Fruit fly (Drosophila melanogaster): ENCODE results near the gene GATAd.

Gene GATAd

DNA sequence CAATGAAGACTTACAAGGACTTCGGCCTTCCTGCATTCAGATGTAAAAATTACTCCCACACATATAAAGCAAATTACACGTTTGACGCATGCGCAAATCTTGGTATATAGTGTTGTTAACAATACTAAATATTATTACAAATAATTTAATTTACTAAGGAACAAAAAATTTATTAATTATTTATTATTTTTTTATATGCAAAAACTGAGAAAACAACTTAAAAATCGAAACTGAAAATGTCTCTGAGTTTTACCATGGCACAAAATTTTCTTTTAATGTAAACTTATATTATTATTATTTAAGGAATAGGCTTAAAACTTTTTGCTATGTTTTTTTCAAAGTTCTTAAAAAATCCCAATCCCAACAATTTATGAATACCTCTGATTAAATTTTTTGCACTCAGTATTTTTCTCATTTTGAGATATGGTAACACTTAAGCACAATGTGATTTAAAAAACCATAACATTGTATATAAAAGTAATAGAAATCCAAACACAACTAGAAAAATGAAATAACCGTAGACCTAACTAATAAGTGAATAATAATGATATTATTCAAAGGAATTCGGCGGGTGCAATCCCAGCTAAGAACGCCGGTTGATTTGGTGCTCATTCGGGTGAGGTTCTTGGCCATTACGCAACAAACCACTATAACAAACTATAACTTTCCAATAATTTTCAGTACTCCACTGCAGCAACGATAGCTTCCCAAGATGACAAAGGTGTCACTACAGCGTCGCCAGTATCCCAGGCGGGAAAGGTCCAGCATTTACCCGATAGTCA, 2.3 kb upstream of the GATAd start, which contains the start of the genes Schip1 and Cox10 (continued):
- TF ChIP-seq tna (GFP tag; IDR thresholded peaks at IDR 0.05; ENCODE audit: partially characterized antibody) (no peak), Oaz (GFP tag; IDR thresholded peaks at IDR 0.05) (no peak), Hr3 (GFP tag; optimal IDR thresholded peaks at IDR 0.05) (peak; percentile 2), CG6791 (GFP tag; IDR thresholded peaks at IDR 0.05; ENCODE audit: partially characterized antibody) (no peak), CG2678 (tag; optimal IDR thresholded peaks at IDR 0.05) (no peak), Atf-2 (GFP tag; optimal IDR thresholded peaks at IDR 0.05) (no peak)

DNA sequence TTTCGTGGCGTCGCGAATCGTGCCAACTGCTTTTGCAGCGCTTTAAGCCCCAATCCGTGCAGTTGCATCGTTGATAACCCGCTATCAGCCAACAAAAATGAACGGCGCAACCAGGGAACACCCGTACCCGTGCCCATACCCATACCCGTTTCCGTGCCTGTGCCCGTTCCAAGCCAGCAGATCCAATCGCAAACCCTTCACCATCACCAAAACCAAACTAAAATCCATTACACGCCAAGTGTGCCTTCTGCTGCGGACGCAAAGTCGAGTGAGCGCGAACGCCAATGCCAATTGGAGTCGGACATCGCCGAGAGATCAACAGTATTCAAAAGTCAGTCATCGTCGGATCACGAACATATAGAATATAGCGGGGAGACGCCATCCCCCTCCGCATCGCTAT, 679 bp downstream of the GATAd start:
- TF ChIP-seq CG6254 (GFP tag; optimal IDR thresholded peaks at IDR 0.05) (no peak), Med (GFP tag) (peak; percentile 71), mld (GFP tag; IDR thresholded peaks at IDR 0.05; ENCODE audit: partially characterized antibody) (0 out of 3 replicates have a peak, but pooled peaks have one; percentile 50), Spps (tag; optimal IDR thresholded peaks at IDR 0.05) (no peak), Elba2 (GFP tag; optimal IDR thresholded peaks at IDR 0.05) (peak; percentile 21), CG12942 (GFP tag; optimal IDR thresholded peaks at IDR 0.05) (no peak), CG4360 (GFP tag; IDR thresholded peaks at IDR 0.05) (0 out of 2 replicates have a peak, but pooled peaks have one; percentile 6), CG7987 (GFP tag; optimal IDR thresholded peaks at IDR 0.05) (no peak), CG3838 (GFP tag; optimal IDR thresholded peaks at IDR 0.05) (no peak), crc (GFP tag; optimal IDR thresholded peaks at IDR 0.05) (no peak), YL-1 (GFP tag; optimal IDR thresholded peaks at IDR 0.05) (no peak), CG31441 (GFP tag; IDR thresholded peaks at IDR 0.05) (no peak), Opbp (GFP tag; IDR thresholded peaks at IDR 0.05; ENCODE audit: partially characterized antibody) (no peak), ab (GFP tag; optimal IDR thresholded peaks at IDR 0.05) (no peak), CG3065 (GFP tag; optimal IDR thresholded peaks at IDR 0.05) (no peak), abd-A (tag; optimal IDR thresholded peaks at IDR 0.05) (no peak), CG4820 (GFP tag; optimal IDR thresholded peaks at IDR 0.05) (no peak), CG17328 (GFP tag; IDR thresholded peaks at IDR 0.05) (0 out of 2 replicates have a peak, but pooled peaks have one; percentile 15), CG1529 (GFP tag; optimal IDR thresholded peaks at IDR 0.05) (no peak), gem (tag; optimal IDR thresholded peaks at IDR 0.05) (no peak), otp (GFP tag; IDR thresholded peaks at IDR 0.05) (no peak), CG34224 (GFP tag; IDR thresholded peaks at IDR 0.05; ENCODE audit: partially characterized antibody) (no peak)

DNA sequence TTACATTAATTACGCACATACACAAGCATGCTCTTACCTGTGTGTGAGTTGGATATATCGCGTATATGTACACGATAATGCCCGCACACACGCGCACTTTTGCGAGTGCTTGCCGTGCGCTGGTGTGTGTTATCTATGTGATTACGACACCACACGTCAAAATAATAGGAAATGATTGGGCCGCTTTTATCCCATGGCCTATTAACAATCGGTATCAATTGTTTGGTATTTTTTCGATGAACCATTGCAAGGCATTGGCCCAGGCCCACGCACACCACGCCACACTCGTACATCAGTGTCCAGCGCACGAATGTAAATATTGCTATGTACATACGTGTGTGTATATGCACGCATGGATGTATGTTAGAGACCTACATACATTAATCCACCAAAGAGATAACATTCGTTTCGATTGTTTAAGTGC, 1.3 kb downstream of the GATAd start:
- no peak for TF ChIP-seq ssp (GFP tag; IDR thresholded peaks at IDR 0.05)
- peak; percentile 44 for TF ChIP-seq ERR (GFP tag; optimal IDR thresholded peaks at IDR 0.05)
- peak; percentile 6 for TF ChIP-seq Max (GFP tag; optimal IDR thresholded peaks at IDR 0.05)
- peak; percentile 66 for TF ChIP-seq CG7745 (tag; optimal IDR thresholded peaks at IDR 0.05)
- TF ChIP-seq Chrac-16 (GFP tag; optimal IDR thresholded peaks at IDR 0.05), result peak; percentile 2
- TF ChIP-seq gce (GFP tag; IDR thresholded peaks at IDR 0.05), result no peak
- no peak for TF ChIP-seq CG1832 (GFP tag; optimal IDR thresholded peaks at IDR 0.05)
- TF ChIP-seq nau (GFP tag; optimal IDR thresholded peaks at IDR 0.05), result peak; percentile 85
- peak; percentile 91 for TF ChIP-seq oc (tag; optimal IDR thresholded peaks at IDR 0.05)
- no peak for TF ChIP-seq H15 (GFP tag; IDR thresholded peaks at IDR 0.05)
- peak; percentile 62 for TF ChIP-seq grau (tag; optimal IDR thresholded peaks at IDR 0.05)
- peak; percentile 28 for TF ChIP-seq CG10274 (GFP tag; optimal IDR thresholded peaks at IDR 0.05)
- TF ChIP-seq CG3407 (GFP tag; optimal IDR thresholded peaks at IDR 0.05), result peak; percentile 60
- TF ChIP-seq pfk (GFP tag; optimal IDR thresholded peaks at IDR 0.05), result peak; percentile 78
- TF ChIP-seq sob (GFP tag; IDR thresholded peaks at IDR 0.05), result peak; percentile 72; the same call in 1 of the 2 replicates
- TF ChIP-seq dmrt11E (tag; optimal IDR thresholded peaks at IDR 0.05), result peak; percentile 25
- no peak for TF ChIP-seq sc (optimal IDR thresholded peaks at IDR 0.05)
- peak; percentile 11 for TF ChIP-seq sc (GFP tag; optimal IDR thresholded peaks at IDR 0.05)
- TF ChIP-seq esg (GFP tag; conservative IDR thresholded peaks at IDR 0.05), result no peak
- TF ChIP-seq vvl (GFP tag; IDR thresholded peaks at IDR 0.05), result peak; percentile 93
- TF ChIP-seq HLHmδ (GFP tag; optimal IDR thresholded peaks at IDR 0.05), result peak; percentile 93

All from whole organism, embryonic.